Worm (Caenorhabditis elegans): ENCODE results near the gene C16B8.3.

DNA sequence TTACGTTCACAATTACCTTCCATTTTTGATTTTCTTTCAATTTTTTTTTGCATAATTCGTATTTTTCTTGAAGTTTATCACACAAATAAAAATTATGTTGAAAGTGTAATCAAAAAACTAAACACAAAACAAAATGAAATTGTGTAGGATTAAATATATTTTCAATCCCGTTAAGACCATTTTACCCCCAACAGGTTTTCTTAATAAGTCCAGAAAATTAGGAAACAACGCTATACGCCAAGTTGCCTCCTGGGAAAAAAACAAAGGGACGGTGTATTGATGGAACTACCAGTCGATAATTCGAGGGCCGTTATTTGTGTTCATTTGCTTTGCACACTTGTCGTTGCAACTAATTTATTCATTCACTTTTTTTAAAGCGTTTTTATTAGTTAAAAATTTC is 48.7 kb downstream of the C16B8.3 start:
- TF ChIP-seq ZK185.1 (tag; optimal IDR thresholded peaks at IDR 0.05; ENCODE audit: poor library complexity, severe bottlenecking): no peak
- TF ChIP-seq lsy-27 (tag; optimal IDR thresholded peaks at IDR 0.05; ENCODE audit: borderline replicate concordance, insufficient read depth): no peak
- no peak for TF ChIP-seq attf-5 (GFP tag; optimal IDR thresholded peaks at IDR 0.05)

Data from whole organism, young adult.